Fruit fly (Drosophila melanogaster) whole organism, embryonic: ENCODE results near the gene natalisin.
A peak's percentile ranks its signal among the peaks of the same experiment; 100 is the strongest.

ENCODE experiments used
- ATbp ChIP-seq: fragments of 200-800 bp; sonication (Bioruptor generic); optimal IDR thresholded peaks from 2 replicates; lab custom pipeline; 2017; ENCODE audit warnings: missing biosample characterization, mild to moderate bottlenecking, missing genetic modification characterization, missing genetic modification reagents
- Blimp-1 ChIP-seq: fragments of 200-800 bp; sonication (Bioruptor generic); optimal IDR thresholded peaks from 3 replicates; lab custom pipeline; 2018; ENCODE audit warnings: missing biosample characterization, missing genetic modification characterization, mild to moderate bottlenecking, moderate library complexity, missing genetic modification reagents
- CG1024 ChIP-seq: fragments of 200-800 bp; sonication (Bioruptor generic); IDR thresholded peaks from 2 replicates; pipeline ENCODE4 v1.3.6; 2022; ENCODE audit warnings: missing biosample characterization, missing genetic modification characterization
- CG11696 ChIP-seq: fragments of 200-800 bp; sonication (Bioruptor generic); IDR thresholded peaks from 2 replicates; pipeline ENCODE4 v1.3.6; 2022; ENCODE audit warnings: missing biosample characterization, missing genetic modification characterization
- CG14050 ChIP-seq: fragments of 200-800 bp; sonication (Bioruptor generic); IDR thresholded peaks from 3 replicates; pipeline ENCODE4 v1.3.6; 2022; ENCODE audit warnings: missing biosample characterization, missing genetic modification characterization
- CG17359 ChIP-seq: fragments of 200-800 bp; sonication (Bioruptor generic); optimal IDR thresholded peaks from 3 replicates; lab custom pipeline; 2018; ENCODE audit warnings: missing biosample characterization, mild to moderate bottlenecking, missing genetic modification characterization, moderate library complexity
- CG3281 ChIP-seq: fragments of 200-800 bp; sonication (Bioruptor generic); optimal IDR thresholded peaks from 3 replicates; lab custom pipeline; 2017; ENCODE audit warnings: missing biosample characterization, mild to moderate bottlenecking, missing genetic modification characterization
- CG33213 ChIP-seq: fragments of 200-800 bp; sonication (Bioruptor generic); optimal IDR thresholded peaks from 3 replicates; lab custom pipeline; 2016; ENCODE audit warnings: missing biosample characterization, missing genetic modification characterization
- CG3407 ChIP-seq: fragments of 200-800 bp; sonication (Bioruptor generic); optimal IDR thresholded peaks from 2 replicates; lab custom pipeline; 2018; ENCODE audit warnings: missing biosample characterization, mild to moderate bottlenecking, missing genetic modification characterization
- CG43689 ChIP-seq: fragments of 200-800 bp; sonication (Bioruptor generic); IDR thresholded peaks from 2 replicates; pipeline ENCODE4 v1.3.6; 2022; ENCODE audit warnings: missing biosample characterization, missing genetic modification characterization
- CG7963 ChIP-seq: fragments of 200-800 bp; sonication (Bioruptor generic); IDR thresholded peaks from 3 replicates; pipeline ENCODE4 v1.3.6; 2022; ENCODE audit warnings: missing biosample characterization, missing genetic modification characterization; ENCODE audit not compliant: partially characterized antibody
- CG8924 ChIP-seq: fragments of 200-800 bp; optimal IDR thresholded peaks from 3 replicates; lab custom pipeline; 2019; ENCODE audit warnings: missing biosample characterization, mild to moderate bottlenecking, missing genetic modification characterization, moderate library complexity
- CG9437 ChIP-seq: fragments of 200-800 bp; sonication (Bioruptor generic); optimal IDR thresholded peaks from 2 replicates; lab custom pipeline; 2018; ENCODE audit warnings: missing biosample characterization, mild to moderate bottlenecking, missing genetic modification characterization
- Deaf1 ChIP-seq: fragments of 200-800 bp; optimal IDR thresholded peaks from 3 replicates; lab custom pipeline; 2019; ENCODE audit warnings: missing biosample characterization, mild to moderate bottlenecking, missing genetic modification characterization, moderate library complexity
- E2f1 ChIP-seq: fragments of 200-800 bp; sonication (Bioruptor generic); IDR thresholded peaks from 2 replicates; pipeline ENCODE4 v1.3.6; 2022; ENCODE audit warnings: missing biosample characterization, missing genetic modification characterization
- HLH3B ChIP-seq: fragments of 200-800 bp; sonication (Bioruptor generic); IDR thresholded peaks from 2 replicates; pipeline ENCODE4 v1.3.6; 2022; ENCODE audit warnings: missing biosample characterization, missing genetic modification characterization
- Hey ChIP-seq: fragments of 200-800 bp; sonication (Bioruptor generic); optimal IDR thresholded peaks from 3 replicates; lab custom pipeline; 2018; ENCODE audit warnings: missing biosample characterization, mild to moderate bottlenecking, missing genetic modification characterization
- Side ChIP-seq: fragments of 200-800 bp; sonication (Bioruptor generic); optimal IDR thresholded peaks from 2 replicates; lab custom pipeline; 2016; ENCODE audit warnings: missing biosample characterization, missing genetic modification characterization
- Spps ChIP-seq: fragments of 200-800 bp; sonication (Bioruptor generic); optimal IDR thresholded peaks from 2 replicates; lab custom pipeline; 2018; ENCODE audit warnings: missing biosample characterization, mild to moderate bottlenecking, missing genetic modification characterization
- Sry-δ ChIP-seq: fragments of 200-800 bp; sonication (Bioruptor generic); optimal IDR thresholded peaks from 2 replicates; lab custom pipeline; 2016; ENCODE audit warnings: missing biosample characterization, missing genetic modification characterization
- Ssrp ChIP-seq: fragments of 200-800 bp; sonication (Bioruptor generic); optimal IDR thresholded peaks from 2 replicates; lab custom pipeline; 2018; ENCODE audit warnings: missing biosample characterization, mild to moderate bottlenecking, missing genetic modification characterization, moderate library complexity
- Trl ChIP-seq, 3 experiments: fragments of >200 bp in 2 of 3; fragments of 200-800 bp in 1 of 3; sonication (Bioruptor generic) in 1 of 3; optimal IDR thresholded peaks; 2 replicates in 1 of 3; 3 replicates in 2 of 3; lab custom pipeline; 2016 to 2017; ENCODE audit warnings: missing biosample characterization in 1 of 3, missing genetic modification characterization in 1 of 3
- Vsx1 ChIP-seq: fragments of 200-800 bp; sonication (Bioruptor generic); optimal IDR thresholded peaks from 2 replicates; lab custom pipeline; 2017; ENCODE audit warnings: missing biosample characterization, mild to moderate bottlenecking, missing genetic modification characterization, missing genetic modification reagents
- Xrp1 ChIP-seq: fragments of 200-800 bp; sonication (Bioruptor generic); IDR thresholded peaks from 2 replicates; pipeline ENCODE4 v1.3.6; 2022; ENCODE audit warnings: missing biosample characterization, missing genetic modification characterization
- bsh ChIP-seq, 2 experiments: fragments of 200-800 bp; sonication (Bioruptor generic); optimal IDR thresholded peaks; 2 replicates each; lab custom pipeline; 2017 to 2018; ENCODE audit warnings: mild to moderate bottlenecking in 2 of 2, missing biosample characterization in 2 of 2, missing genetic modification characterization in 2 of 2, moderate library complexity in 1 of 2
- da ChIP-seq: fragments of 200-800 bp; sonication (Bioruptor generic); optimal IDR thresholded peaks from 2 replicates; lab custom pipeline; 2016; ENCODE audit warnings: missing biosample characterization, missing genetic modification characterization
- dmrt11E ChIP-seq: fragments of 200-800 bp; sonication (Bioruptor generic); optimal IDR thresholded peaks from 3 replicates; lab custom pipeline; 2018; ENCODE audit warnings: missing biosample characterization, mild to moderate bottlenecking, missing genetic modification characterization, moderate library complexity
- dmrt99B ChIP-seq: fragments of 200-800 bp; sonication (Bioruptor generic); optimal IDR thresholded peaks from 2 replicates; lab custom pipeline; 2018; ENCODE audit warnings: missing biosample characterization, mild to moderate bottlenecking, missing genetic modification characterization, moderate library complexity
- ewg ChIP-seq: fragments of 200-800 bp; sonication (Bioruptor generic); optimal IDR thresholded peaks from 3 replicates; lab custom pipeline; 2017; ENCODE audit warnings: mild to moderate bottlenecking, missing biosample characterization, missing genetic modification reagents, missing genetic modification characterization
- eyg ChIP-seq: fragments of 200-800 bp; sonication (Bioruptor generic); optimal IDR thresholded peaks from 3 replicates; lab custom pipeline; 2016; ENCODE audit warnings: missing biosample characterization, missing genetic modification characterization
- gcm ChIP-seq: fragments of 200-800 bp; sonication (Bioruptor generic); optimal IDR thresholded peaks from 2 replicates; lab custom pipeline; 2019; ENCODE audit warnings: missing biosample characterization, mild to moderate bottlenecking, missing genetic modification characterization, moderate library complexity
- gem ChIP-seq: fragments of 200-800 bp; sonication (Bioruptor generic); optimal IDR thresholded peaks from 2 replicates; lab custom pipeline; 2019; ENCODE audit warnings: missing biosample characterization, mild to moderate bottlenecking, missing genetic modification characterization, moderate library complexity
- hkb ChIP-seq, 2 experiments: fragments of 200-800 bp in 1 of 2; fragments of >200 bp in 1 of 2; sonication (Bioruptor generic) in 1 of 2; IDR thresholded peaks in 1 of 2; optimal IDR thresholded peaks in 1 of 2; 2 replicates each; pipeline versions ENCODE4 v1.3.6 to Lab custom; 2017 to 2022; ENCODE audit warnings: missing biosample characterization in 1 of 2, missing genetic modification characterization in 1 of 2
- ind ChIP-seq: fragments of 200-800 bp; sonication (Bioruptor generic); optimal IDR thresholded peaks from 3 replicates; lab custom pipeline; 2016; ENCODE audit warnings: missing biosample characterization, missing genetic modification characterization
- knrl ChIP-seq: fragments of 200-800 bp; sonication (Bioruptor generic); IDR thresholded peaks from 3 replicates; pipeline ENCODE4 v1.3.6; 2022; ENCODE audit warnings: missing biosample characterization, missing genetic modification characterization; ENCODE audit not compliant: partially characterized antibody
- mld ChIP-seq: fragments of 200-800 bp; sonication (Bioruptor generic); IDR thresholded peaks from 3 replicates; pipeline ENCODE4 v1.3.6; 2022; ENCODE audit warnings: missing biosample characterization, missing genetic modification characterization; ENCODE audit not compliant: partially characterized antibody
- nmo ChIP-seq: fragments of 200-800 bp; sonication (Bioruptor generic); optimal IDR thresholded peaks from 2 replicates; lab custom pipeline; 2018; ENCODE audit warnings: missing biosample characterization, mild to moderate bottlenecking, missing genetic modification characterization, moderate library complexity
- pita ChIP-seq: fragments of 200-800 bp; sonication (Bioruptor generic); optimal IDR thresholded peaks from 2 replicates; lab custom pipeline; 2017; ENCODE audit warnings: missing biosample characterization, mild to moderate bottlenecking, missing genetic modification characterization
- pros ChIP-seq: fragments of 200-800 bp; sonication (Bioruptor generic); optimal IDR thresholded peaks from 3 replicates; lab custom pipeline; 2019; ENCODE audit warnings: missing biosample characterization, mild to moderate bottlenecking, missing genetic modification characterization, moderate library complexity
- row ChIP-seq: fragments of 200-800 bp; sonication (Bioruptor generic); IDR thresholded peaks from 3 replicates; pipeline ENCODE4 v1.3.6; 2022; ENCODE audit warnings: missing biosample characterization, missing genetic modification characterization
- sim ChIP-seq: fragments of 200-800 bp; sonication (Bioruptor generic); IDR thresholded peaks from 2 replicates; pipeline ENCODE4 v1.3.6; 2022; ENCODE audit warnings: missing biosample characterization, missing genetic modification characterization
- slou ChIP-seq: fragments of 200-800 bp; sonication (Bioruptor generic); optimal IDR thresholded peaks from 3 replicates; lab custom pipeline; 2016; ENCODE audit warnings: missing biosample characterization, missing genetic modification characterization
- sqz ChIP-seq: fragments of 200-800 bp; sonication (Bioruptor generic); optimal IDR thresholded peaks from 3 replicates; lab custom pipeline; 2018; ENCODE audit warnings: missing biosample characterization, mild to moderate bottlenecking, missing genetic modification characterization
- stc ChIP-seq: fragments of 200-800 bp; sonication (Bioruptor generic); IDR thresholded peaks from 2 replicates; pipeline ENCODE4 v1.3.6; 2022; ENCODE audit warnings: missing biosample characterization, missing genetic modification characterization
- unpg ChIP-seq: fragments of 200-800 bp; sonication (Bioruptor generic); optimal IDR thresholded peaks from 3 replicates; lab custom pipeline; 2018; ENCODE audit warnings: missing biosample characterization, mild to moderate bottlenecking, missing genetic modification characterization, moderate library complexity
- vnd ChIP-seq: fragments of 200-800 bp; sonication (Bioruptor generic); IDR thresholded peaks from 3 replicates; pipeline ENCODE4 v1.3.6; 2022; ENCODE audit warnings: missing biosample characterization, missing genetic modification characterization; ENCODE audit not compliant: partially characterized antibody

natalisin gene

dm6 chr3R:14373828-14374217 lies 44.6 kb upstream of the natalisin start (continued):
- TF ChIP-seq dmrt11E (peak; percentile 1), bsh (GFP tag; optimal IDR thresholded peaks at IDR 0.05; lab: Kevin White, UChicago) (peak in 1 of 2 experiments; percentile 46), Blimp-1 (peak; percentile 8), CG3407 (GFP tag; lab: Kevin White, UChicago) (peak; percentile 5), vnd (GFP tag; lab: Robert Waterston, UW) (no peak), ind (GFP tag; lab: Kevin White, UChicago) (no peak), Ssrp (peak; percentile 7), eyg (GFP tag; lab: Kevin White, UChicago) (no peak), sim (GFP tag; lab: Robert Waterston, UW) (no peak), row (GFP tag; lab: Robert Waterston, UW) (peak; percentile 14; the same call in 1 of the 3 replicates), Xrp1 (GFP tag; lab: Robert Waterston, UW) (peak; percentile 23; the same call in 1 of the 2 replicates), pros (GFP tag; lab: Kevin White, UChicago) (no peak), slou (no peak), gem (tag; lab: Kevin White, UChicago) (peak; percentile 24), Sry-δ (no peak), HLH3B (GFP tag; lab: Robert Waterston, UW) (0 out of 2 replicates have a peak, but pooled peaks have one; percentile 27), CG14050 (GFP tag; lab: Robert Waterston, UW) (no peak), gcm (GFP tag; lab: Kevin White, UChicago) (no peak), stc (GFP tag; lab: Robert Waterston, UW) (peak; percentile 33; the same call in 1 of the 2 replicates), ewg (GFP tag; lab: Kevin White, UChicago) (no peak), ATbp (GFP tag; lab: Kevin White, UChicago) (peak; percentile 2), CG43689 (GFP tag; lab: Robert Waterston, UW) (no peak), dmrt99B (tag; lab: Kevin White, UChicago) (peak; percentile 15), CG7963 (no peak), nmo (peak; percentile 1)

DNA sequence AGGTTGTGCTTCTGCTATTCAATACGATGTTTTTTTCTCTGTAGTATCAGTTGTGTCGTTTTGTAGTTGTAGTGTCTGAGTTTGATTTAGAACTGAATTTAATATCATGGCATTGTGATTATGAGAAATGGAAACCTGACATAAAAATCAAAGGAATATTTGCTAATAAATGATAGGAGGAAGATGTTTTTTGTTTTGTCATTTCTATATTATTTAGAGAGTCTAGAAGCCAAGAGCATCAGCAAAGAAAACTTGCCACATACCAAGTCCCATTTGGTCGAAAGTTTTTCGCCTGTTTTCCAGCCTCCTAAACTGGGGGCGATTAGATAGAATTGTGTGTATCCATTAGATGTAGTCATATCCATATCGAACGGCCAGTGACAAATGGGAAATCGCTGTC lies 36.8 kb upstream of the natalisin start, which contains the start of gene soti:
TSS of gene soti (minus strand) at position 101 of the 400 bp plus-strand sequence.
- TF ChIP-seq pita (GFP tag; lab: Kevin White, UChicago) (no peak), E2f1 (GFP tag; lab: Robert Waterston, UW) (no peak), Hey (tag; lab: Kevin White, UChicago) (no peak), mld (GFP tag; lab: Robert Waterston, UW) (no peak), Vsx1 (GFP tag; lab: Kevin White, UChicago) (no peak), sqz (GFP tag; lab: Kevin White, UChicago) (no peak), Spps (tag; lab: Kevin White, UChicago) (no peak), gcm (GFP tag; lab: Kevin White, UChicago) (no peak), Side (GFP tag; lab: Kevin White, UChicago) (no peak), CG9437 (no peak), CG33213 (GFP tag; lab: Kevin White, UChicago) (no peak), Deaf1 (tag; lab: Kevin White, UChicago) (no peak)

DNA sequence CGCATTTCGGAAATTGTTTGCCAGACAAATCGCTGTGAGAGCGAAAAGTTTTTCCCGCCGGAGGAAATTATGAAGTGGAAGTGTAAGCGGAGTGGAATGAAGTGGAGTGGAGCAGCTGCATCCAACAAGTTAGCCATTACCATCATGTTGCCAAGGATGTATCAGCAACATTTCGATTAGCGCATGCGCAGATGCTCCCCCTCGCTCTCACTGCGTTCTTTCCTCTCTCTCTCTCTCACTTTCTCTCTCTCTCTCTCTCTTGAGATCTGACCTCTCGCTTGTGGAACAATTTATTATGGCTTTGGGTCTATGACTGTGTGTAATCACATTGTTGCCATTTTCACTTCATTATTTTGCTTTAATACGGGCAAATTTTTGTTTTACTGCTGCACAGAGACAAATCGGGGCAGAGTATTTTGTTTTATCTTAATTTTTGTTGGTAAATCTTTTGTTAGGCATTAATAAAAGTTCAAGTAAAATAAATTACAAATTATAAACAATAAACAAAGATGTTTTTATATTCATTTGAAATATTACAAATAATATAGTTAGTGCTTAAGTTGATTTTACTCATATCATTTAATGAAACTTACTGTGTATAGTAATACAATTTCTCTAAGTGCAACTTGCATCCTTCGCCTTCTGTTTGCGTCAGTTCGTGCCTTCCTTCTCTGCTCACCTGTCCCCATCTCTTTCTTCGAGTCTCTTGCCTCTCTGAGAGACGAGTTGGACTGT lies 35.9 kb upstream of the natalisin start:
- TF ChIP-seq CG17359 (tag; lab: Kevin White, UChicago) (peak; percentile 85), CG11696 (GFP tag; lab: Robert Waterston, UW) (no peak), hkb (optimal IDR thresholded peaks at IDR 0.05; lab: Kevin White, UChicago) (no peak), hkb (GFP tag; IDR thresholded peaks at IDR 0.05; lab: Robert Waterston, UW) (peak; percentile 81), unpg (GFP tag; lab: Kevin White, UChicago) (peak; percentile 83), CG8924 (tag; lab: Kevin White, UChicago) (peak; percentile 91), CG3281 (GFP tag; lab: Kevin White, UChicago) (peak; percentile 86), da (no peak), Trl (optimal IDR thresholded peaks at IDR 0.05; lab: Kevin White, UChicago) (peak; percentile 88 to 89), Trl (GFP tag; optimal IDR thresholded peaks at IDR 0.05; lab: Kevin White, UChicago) (peak; percentile 3), CG1024 (no peak; the same call in 1 of the 2 replicates), knrl (GFP tag; lab: Robert Waterston, UW) (no peak)
